Fruit fly (Drosophila melanogaster): ENCODE measurements around the gene CG17744.

Gene CG17744

DNA sequence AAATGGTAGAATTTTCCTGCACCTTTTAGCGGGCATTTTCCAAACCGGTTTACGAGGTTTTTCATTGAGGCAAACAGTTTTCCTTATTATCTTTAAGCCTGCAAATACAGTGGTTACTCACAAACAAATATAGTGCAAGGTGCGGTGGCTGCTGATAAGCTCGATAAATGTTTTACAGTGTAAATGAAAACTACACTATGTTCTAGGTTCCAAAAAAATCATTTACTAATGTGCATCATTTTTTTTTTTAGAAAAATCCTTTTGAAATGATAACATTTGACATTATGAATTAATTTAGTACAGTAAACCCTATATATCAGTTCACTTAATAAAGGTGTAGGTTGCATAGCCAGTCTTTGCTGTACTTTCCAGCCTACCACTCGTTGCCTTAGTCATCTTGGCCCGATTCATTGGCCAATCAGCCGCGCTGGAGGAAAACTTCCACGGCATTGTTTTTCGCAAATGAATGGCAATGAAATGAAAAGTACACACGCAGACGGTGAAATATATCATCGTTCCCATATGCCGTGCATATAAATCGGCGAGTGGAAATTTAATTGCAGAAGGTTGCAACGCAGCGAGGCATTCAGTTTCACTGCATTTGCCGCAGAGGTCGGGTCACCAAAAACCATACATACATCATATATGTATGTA is 48.4 kb downstream of the CG17744 start:
- TF ChIP-seq CG12605 (GFP tag; IDR thresholded peaks at IDR 0.05) = 0 out of 2 replicates have a peak, but pooled peaks have one; percentile 12
- no peak for TF ChIP-seq Pif1B (GFP tag; optimal IDR thresholded peaks at IDR 0.05)
- TF ChIP-seq CG32121 (GFP tag; IDR thresholded peaks at IDR 0.05) = peak; percentile 75
- TF ChIP-seq CG4496 (GFP tag; IDR thresholded peaks at IDR 0.05) = peak; percentile 49; the same call in 2 of the 3 replicates
- no peak for TF ChIP-seq gl (tag; optimal IDR thresholded peaks at IDR 0.05)
- TF ChIP-seq CG34367 (tag; optimal IDR thresholded peaks at IDR 0.05) = no peak
- no peak for TF ChIP-seq CG9948 (tag; optimal IDR thresholded peaks at IDR 0.05)
- no peak for TF ChIP-seq Ets98B (GFP tag; IDR thresholded peaks at IDR 0.05)
- TF ChIP-seq CG14655 (GFP tag; optimal IDR thresholded peaks at IDR 0.05) = peak; percentile 50
- TF ChIP-seq CG15710 (tag; optimal IDR thresholded peaks at IDR 0.05) = peak; percentile 8
- TF ChIP-seq CG17806 (tag; optimal IDR thresholded peaks at IDR 0.05) = no peak
- no peak for TF ChIP-seq CG10348 (GFP tag; IDR thresholded peaks at IDR 0.05)
- TF ChIP-seq D1 (tag; optimal IDR thresholded peaks at IDR 0.05) = no peak
- peak; percentile 40 for TF ChIP-seq CG8159 (tag; optimal IDR thresholded peaks at IDR 0.05)
- TF ChIP-seq EcR (GFP tag; optimal IDR thresholded peaks at IDR 0.05) = no peak
- peak; percentile 48; the same call in 1 of the 2 replicates for TF ChIP-seq rn (GFP tag; IDR thresholded peaks at IDR 0.05)
- TF ChIP-seq Pif1A (GFP tag; optimal IDR thresholded peaks at IDR 0.05) = peak; percentile 36
- 0 out of 3 replicates have a peak, but pooled peaks have one; percentile 16 for TF ChIP-seq fd96Ca (GFP tag; IDR thresholded peaks at IDR 0.05)
- TF ChIP-seq Snoo (tag; optimal IDR thresholded peaks at IDR 0.05) = no peak
- TF ChIP-seq CG8301 (tag; optimal IDR thresholded peaks at IDR 0.05) = peak; percentile 54
- TF ChIP-seq CG13204 (GFP tag; optimal IDR thresholded peaks at IDR 0.05) = no peak

DNA sequence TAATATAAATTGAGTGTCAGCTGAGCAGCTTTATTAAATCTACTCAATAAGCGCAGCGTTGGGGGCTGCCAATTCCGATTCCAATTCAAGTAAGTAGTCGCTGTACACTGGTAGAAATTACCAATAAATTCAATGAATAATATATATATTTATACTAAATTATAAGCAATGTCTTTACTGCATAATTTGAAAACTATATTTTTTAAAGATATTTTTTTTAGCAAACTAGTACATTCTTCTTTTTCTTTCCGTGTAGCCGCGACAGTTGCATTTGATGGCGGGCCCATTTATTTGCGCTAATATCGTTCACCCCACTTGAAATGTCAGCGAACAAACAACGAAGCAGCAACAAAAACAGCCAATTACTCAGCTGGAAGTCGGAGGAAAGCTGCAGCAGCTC is 49.2 kb downstream of the CG17744 start:
- peak; percentile 69 for TF ChIP-seq Ets98B (GFP tag; IDR thresholded peaks at IDR 0.05)
- peak; percentile 71 for TF ChIP-seq CG4496 (GFP tag; IDR thresholded peaks at IDR 0.05)
- peak; percentile 75 for TF ChIP-seq CG8159 (tag; optimal IDR thresholded peaks at IDR 0.05)
- TF ChIP-seq Snoo (tag; optimal IDR thresholded peaks at IDR 0.05) = peak; percentile 75
- peak; percentile 38 for TF ChIP-seq CG34367 (tag; optimal IDR thresholded peaks at IDR 0.05)
- peak; percentile 76 for TF ChIP-seq CG14655 (GFP tag; optimal IDR thresholded peaks at IDR 0.05)
- peak; percentile 25 for TF ChIP-seq EcR (GFP tag; optimal IDR thresholded peaks at IDR 0.05)
- peak; percentile 8 for TF ChIP-seq gl (tag; optimal IDR thresholded peaks at IDR 0.05)
- TF ChIP-seq Pif1B (GFP tag; optimal IDR thresholded peaks at IDR 0.05) = peak; percentile 36
- TF ChIP-seq fd96Ca (GFP tag; IDR thresholded peaks at IDR 0.05) = peak; percentile 78
- TF ChIP-seq CG13204 (GFP tag; optimal IDR thresholded peaks at IDR 0.05) = no peak
- TF ChIP-seq CG10348 (GFP tag; IDR thresholded peaks at IDR 0.05) = no peak
- TF ChIP-seq CG32121 (GFP tag; IDR thresholded peaks at IDR 0.05) = peak; percentile 83
- peak; percentile 41 for TF ChIP-seq Pif1A (GFP tag; optimal IDR thresholded peaks at IDR 0.05)
- TF ChIP-seq CG15710 (tag; optimal IDR thresholded peaks at IDR 0.05) = peak; percentile 64
- peak; percentile 76; the same call in 1 of the 2 replicates for TF ChIP-seq CG12605 (GFP tag; IDR thresholded peaks at IDR 0.05)
- peak; percentile 65 for TF ChIP-seq CG9948 (tag; optimal IDR thresholded peaks at IDR 0.05)
- peak; percentile 59 for TF ChIP-seq CG8301 (tag; optimal IDR thresholded peaks at IDR 0.05)
- TF ChIP-seq D1 (tag; optimal IDR thresholded peaks at IDR 0.05) = no peak
- TF ChIP-seq rn (GFP tag; IDR thresholded peaks at IDR 0.05) = peak; percentile 72
- TF ChIP-seq CG17806 (tag; optimal IDR thresholded peaks at IDR 0.05) = peak; percentile 67

DNA sequence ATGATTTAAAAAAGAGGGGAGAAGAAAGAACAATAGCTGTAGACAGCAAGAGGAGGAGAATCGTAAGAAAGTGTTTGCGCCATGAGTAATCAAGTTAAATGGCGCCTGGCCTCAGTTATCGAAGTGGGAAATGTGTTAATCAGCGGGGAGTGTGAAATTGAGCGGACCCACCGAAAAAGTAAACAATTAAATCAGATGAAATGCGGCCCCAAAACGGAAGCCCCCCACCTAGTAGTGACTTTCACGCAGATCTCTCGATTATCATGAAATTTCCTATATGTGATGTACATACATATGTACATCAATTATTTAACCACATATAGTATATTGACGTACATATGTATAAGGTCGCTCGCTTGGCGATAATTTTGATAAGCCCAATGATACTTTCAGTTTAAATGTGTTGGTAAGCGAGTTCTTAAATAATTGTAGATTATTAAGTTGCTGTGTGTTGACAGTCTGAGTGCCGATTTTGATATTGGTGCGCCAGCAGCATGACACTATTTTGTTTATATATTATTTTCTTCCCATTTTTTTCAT is 49.9 kb downstream of the CG17744 start:
- TF ChIP-seq EcR (GFP tag; optimal IDR thresholded peaks at IDR 0.05) (no peak), gl (tag; optimal IDR thresholded peaks at IDR 0.05) (no peak), Ets98B (GFP tag; IDR thresholded peaks at IDR 0.05) (no peak), CG32121 (GFP tag; IDR thresholded peaks at IDR 0.05) (no peak), CG34367 (tag; optimal IDR thresholded peaks at IDR 0.05) (no peak), Snoo (tag; optimal IDR thresholded peaks at IDR 0.05) (no peak), rn (GFP tag; IDR thresholded peaks at IDR 0.05) (no peak), CG15710 (tag; optimal IDR thresholded peaks at IDR 0.05) (no peak), CG14655 (GFP tag; optimal IDR thresholded peaks at IDR 0.05) (no peak), fd96Ca (GFP tag; IDR thresholded peaks at IDR 0.05) (no peak), CG8159 (tag; optimal IDR thresholded peaks at IDR 0.05) (no peak), CG8301 (tag; optimal IDR thresholded peaks at IDR 0.05) (no peak), CG17806 (tag; optimal IDR thresholded peaks at IDR 0.05) (no peak), Pif1A (GFP tag; optimal IDR thresholded peaks at IDR 0.05) (no peak)

- no peak for TF ChIP-seq CG4496 (GFP tag; IDR thresholded peaks at IDR 0.05)
- no peak for TF ChIP-seq CG32121 (GFP tag; IDR thresholded peaks at IDR 0.05)
- TF ChIP-seq Pif1A (GFP tag; optimal IDR thresholded peaks at IDR 0.05) = no peak
- no peak for TF ChIP-seq CG12605 (GFP tag; IDR thresholded peaks at IDR 0.05)
- TF ChIP-seq fd96Ca (GFP tag; IDR thresholded peaks at IDR 0.05) = no peak
- TF ChIP-seq CG8301 (tag; optimal IDR thresholded peaks at IDR 0.05) = no peak
- TF ChIP-seq Snoo (tag; optimal IDR thresholded peaks at IDR 0.05) = no peak
- no peak for TF ChIP-seq CG17806 (tag; optimal IDR thresholded peaks at IDR 0.05)
- TF ChIP-seq gl (tag; optimal IDR thresholded peaks at IDR 0.05) = no peak
- no peak for TF ChIP-seq Ets98B (GFP tag; IDR thresholded peaks at IDR 0.05)
- TF ChIP-seq rn (GFP tag; IDR thresholded peaks at IDR 0.05) = no peak
- TF ChIP-seq EcR (GFP tag; optimal IDR thresholded peaks at IDR 0.05) = no peak
- TF ChIP-seq CG14655 (GFP tag; optimal IDR thresholded peaks at IDR 0.05) = no peak
- TF ChIP-seq CG13204 (GFP tag; optimal IDR thresholded peaks at IDR 0.05) = no peak
- no peak for TF ChIP-seq CG8159 (tag; optimal IDR thresholded peaks at IDR 0.05)
- TF ChIP-seq Pif1B (GFP tag; optimal IDR thresholded peaks at IDR 0.05) = no peak
These were observed 50.7 kb downstream of the CG17744 start for dm6 chr3L:6975875-6976274.

Measured in whole organism, pupa.